Worm (Caenorhabditis elegans): Measurements from ENCODE around the gene gex-4.

DNA sequence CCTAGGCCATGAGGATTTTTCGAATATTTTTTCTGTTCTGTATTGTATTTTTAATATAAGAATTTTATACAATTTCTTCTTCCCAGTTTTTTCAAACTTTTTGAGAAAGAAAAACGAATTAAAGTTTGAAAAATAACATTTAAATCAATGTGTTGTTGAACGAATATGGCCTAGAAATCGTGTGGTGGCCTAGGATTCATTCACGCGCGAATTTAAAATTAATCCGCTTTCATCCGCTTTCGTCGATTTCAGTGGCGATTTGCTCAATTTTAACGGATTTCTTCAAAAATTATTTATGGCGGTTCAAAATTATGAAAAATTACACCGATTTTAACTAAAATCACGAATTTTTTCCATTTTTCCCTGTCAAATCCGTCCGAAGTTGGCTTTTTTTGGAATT lies 28.9 kb upstream of the gex-4 start:
- TF ChIP-seq lsy-27 (tag; optimal IDR thresholded peaks at IDR 0.05; ENCODE audit: borderline replicate concordance, insufficient read depth) (no peak), him-1 (tag; optimal IDR thresholded peaks at IDR 0.05) (no peak)

Data from whole organism, young adult.